Fruit fly (Drosophila melanogaster): ENCODE results near the gene ko.
A peak's percentile ranks its signal among the peaks of the same experiment; 100 is the strongest.

The ko gene

DNA sequence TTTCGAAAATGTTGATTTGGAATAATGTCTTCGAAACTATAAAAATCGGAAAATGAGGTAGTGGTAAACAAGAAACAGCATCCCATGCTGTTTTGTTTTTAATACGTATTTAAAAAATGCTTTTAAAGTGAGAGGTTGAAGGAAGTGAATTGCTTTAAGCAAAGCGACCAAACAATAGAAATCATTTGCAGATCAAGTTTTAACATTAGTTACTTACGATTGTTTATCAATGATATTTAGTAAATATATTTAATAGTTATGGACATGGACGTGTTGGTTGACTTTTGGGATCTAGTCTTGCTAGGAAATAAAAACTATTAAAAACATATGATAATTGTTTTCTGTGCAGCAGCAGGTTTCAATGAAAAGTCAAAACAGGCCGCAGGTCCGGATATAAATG is 74.7 kb downstream of the ko start (continued):
- TF ChIP-seq sqz (GFP tag; optimal IDR thresholded peaks at IDR 0.05), result no peak
- no peak for TF ChIP-seq CG10462 (GFP tag; optimal IDR thresholded peaks at IDR 0.05)
- no peak for TF ChIP-seq CkIIα-i1 (GFP tag; IDR thresholded peaks at IDR 0.05)
- peak; percentile 28 for TF ChIP-seq ewg (GFP tag; optimal IDR thresholded peaks at IDR 0.05)
- TF ChIP-seq CG12659 (GFP tag; optimal IDR thresholded peaks at IDR 0.05), result no peak
- no peak for TF ChIP-seq z (GFP tag; IDR thresholded peaks at IDR 0.05)
- TF ChIP-seq dati (GFP tag; IDR thresholded peaks at IDR 0.05), result no peak
- TF ChIP-seq abd-A (tag; optimal IDR thresholded peaks at IDR 0.05), result no peak
- TF ChIP-seq CTCF (GFP tag; optimal IDR thresholded peaks at IDR 0.05), result no peak
- TF ChIP-seq CG12391 (tag; optimal IDR thresholded peaks at IDR 0.05), result peak; percentile 6
- TF ChIP-seq HmgD (GFP tag; optimal IDR thresholded peaks at IDR 0.05), result no peak
- no peak for TF ChIP-seq CG18764 (GFP tag; optimal IDR thresholded peaks at IDR 0.05)
- no peak for TF ChIP-seq CG3065 (GFP tag; optimal IDR thresholded peaks at IDR 0.05)
- no peak for TF ChIP-seq bigmax (GFP tag; optimal IDR thresholded peaks at IDR 0.05)
- TF ChIP-seq sens (GFP tag), result peak; percentile 90
- no peak for TF ChIP-seq sna (GFP tag; IDR thresholded peaks at IDR 0.05; ENCODE audit: partially characterized antibody)
- no peak for TF ChIP-seq gcm (GFP tag; optimal IDR thresholded peaks at IDR 0.05)
- TF ChIP-seq Dad (GFP tag; optimal IDR thresholded peaks at IDR 0.05), result no peak
- no peak for TF ChIP-seq CG12236 (GFP tag; optimal IDR thresholded peaks at IDR 0.05)
- TF ChIP-seq nmo (GFP tag; optimal IDR thresholded peaks at IDR 0.05), result peak; percentile 27
- no peak for TF ChIP-seq Hsf (GFP tag; optimal IDR thresholded peaks at IDR 0.05)
- no peak for TF ChIP-seq CG15514 (GFP tag; optimal IDR thresholded peaks at IDR 0.05)
- no peak for TF ChIP-seq D (optimal IDR thresholded peaks at IDR 0.05)
- TF ChIP-seq D (GFP tag; optimal IDR thresholded peaks at IDR 0.05), result peak; percentile 18
- TF ChIP-seq CG14667 (GFP tag; IDR thresholded peaks at IDR 0.05), result no peak
- no peak for TF ChIP-seq Elba2 (GFP tag; optimal IDR thresholded peaks at IDR 0.05)
- peak; percentile 6; the same call in 1 of the 2 replicates for TF ChIP-seq Xrp1 (GFP tag; IDR thresholded peaks at IDR 0.05)
- TF ChIP-seq gem (tag; optimal IDR thresholded peaks at IDR 0.05), result peak; percentile 59
- TF ChIP-seq CG9437 (GFP tag; optimal IDR thresholded peaks at IDR 0.05), result peak; percentile 6
- TF ChIP-seq Trl (optimal IDR thresholded peaks at IDR 0.05), result no peak
- no peak for TF ChIP-seq Trl (GFP tag; optimal IDR thresholded peaks at IDR 0.05)
- no peak for TF ChIP-seq CG15479 (GFP tag; optimal IDR thresholded peaks at IDR 0.05)
- TF ChIP-seq CG1024 (GFP tag; IDR thresholded peaks at IDR 0.05), result no peak
- no peak for TF ChIP-seq trem (tag; optimal IDR thresholded peaks at IDR 0.05)
- peak; percentile 57 for TF ChIP-seq Oli (tag; optimal IDR thresholded peaks at IDR 0.05)
- no peak for TF ChIP-seq CG3995 (GFP tag; optimal IDR thresholded peaks at IDR 0.05)
- peak; percentile 16 for TF ChIP-seq CG10209 (GFP tag; optimal IDR thresholded peaks at IDR 0.05)
- no peak for TF ChIP-seq CG17328 (GFP tag; IDR thresholded peaks at IDR 0.05)
- TF ChIP-seq Sox100B (GFP tag; optimal IDR thresholded peaks at IDR 0.05), result peak; percentile 50
- no peak for TF ChIP-seq CG17912 (GFP tag; optimal IDR thresholded peaks at IDR 0.05)
- TF ChIP-seq CG8944 (GFP tag; optimal IDR thresholded peaks at IDR 0.05), result no peak
- TF ChIP-seq so (GFP tag; IDR thresholded peaks at IDR 0.05), result no peak
- no peak for TF ChIP-seq Hr39 (optimal IDR thresholded peaks at IDR 0.05)
- TF ChIP-seq CG4360 (GFP tag; IDR thresholded peaks at IDR 0.05), result no peak
- TF ChIP-seq CG13624 (GFP tag; optimal IDR thresholded peaks at IDR 0.05), result no peak
- TF ChIP-seq Xbp1 (GFP tag; optimal IDR thresholded peaks at IDR 0.05), result peak; percentile 3
- TF ChIP-seq CG6654 (GFP tag; optimal IDR thresholded peaks at IDR 0.05), result no peak
- peak; percentile 37 for TF ChIP-seq BtbVII (GFP tag; optimal IDR thresholded peaks at IDR 0.05)
- TF ChIP-seq CG4707 (GFP tag; optimal IDR thresholded peaks at IDR 0.05), result no peak
- peak; percentile 38 for TF ChIP-seq tio (GFP tag; optimal IDR thresholded peaks at IDR 0.05)
- TF ChIP-seq lola (GFP tag; optimal IDR thresholded peaks at IDR 0.05), result no peak
- no peak for TF ChIP-seq jing (GFP tag; optimal IDR thresholded peaks at IDR 0.05)
- TF ChIP-seq CG11560 (tag; IDR thresholded peaks at IDR 0.05), result no peak
- no peak for TF ChIP-seq CG6689 (GFP tag; IDR thresholded peaks at IDR 0.05)
